Worm (Caenorhabditis elegans) whole organism, L4 larva: Measurements from ENCODE around the gene srd-38.
A peak's percentile ranks its signal among the peaks of the same experiment; 100 is the strongest.

Experiments
- D1046.2 ChIP-seq: fragments of 200-800 bp; sonication (Bioruptor generic); IDR thresholded peaks from 2 replicates; pipeline ENCODE4 v1.3.6; 2022; ENCODE audit warnings: missing genetic modification characterization, missing compliant biosample characterization
- F10B5.3 ChIP-seq: sonication (generic microtip); optimal IDR thresholded peaks from 2 replicates; lab custom pipeline; 2016; ENCODE audit warnings: mild to moderate bottlenecking, missing genetic modification characterization, missing compliant biosample characterization
- F37D6.2 ChIP-seq: sonication (generic microtip); optimal IDR thresholded peaks from 2 replicates; lab custom pipeline; 2016; ENCODE audit warnings: mild to moderate bottlenecking, missing genetic modification characterization, missing compliant biosample characterization
- R02D3.7 ChIP-seq: fragments of 150-350 bp; sonication (generic microtip); optimal IDR thresholded peaks from 3 replicates; lab custom pipeline; 2014; ENCODE audit warnings: missing biosample characterization, missing genetic modification characterization
- T26A8.4 ChIP-seq: fragments of 200-800 bp; sonication (Bioruptor generic); IDR thresholded peaks from 2 replicates; pipeline ENCODE4 v1.3.6; 2022; ENCODE audit warnings: missing genetic modification characterization, missing compliant biosample characterization
- Y48G9A.11 ChIP-seq: fragments of 200-800 bp; sonication (Bioruptor generic); IDR thresholded peaks from 2 replicates; pipeline ENCODE4 v1.3.6; 2022; ENCODE audit warnings: missing genetic modification reagents, missing genetic modification characterization, missing compliant biosample characterization
- aly-2 ChIP-seq: sonication (generic microtip); optimal IDR thresholded peaks from 2 replicates; lab custom pipeline; 2018; ENCODE audit warnings: missing biosample characterization, missing genetic modification characterization
- ama-1 ChIP-seq: fragments of 150-350 bp; optimal IDR thresholded peaks from 2 replicates; lab custom pipeline; 2014; ENCODE audit warnings: inconsistent platforms, mixed read lengths
- arid-1 ChIP-seq: fragments of 200-800 bp; sonication (Bioruptor generic); conservative IDR thresholded peaks from 2 replicates; pipeline ENCODE4 v1.3.6; 2022; ENCODE audit warnings: missing genetic modification reagents, missing genetic modification characterization, missing compliant biosample characterization
- ceh-62 ChIP-seq: sonication (generic microtip); optimal IDR thresholded peaks from 2 replicates; lab custom pipeline; 2017; ENCODE audit warnings: missing biosample characterization, missing genetic modification characterization
- ces-1 ChIP-seq: fragments of 150-350 bp; sonication (generic microtip); optimal IDR thresholded peaks from 4 replicates; lab custom pipeline; 2014; ENCODE audit warnings: missing biosample characterization, missing genetic modification reagents, missing genetic modification characterization
- cey-2 ChIP-seq: sonication (generic microtip); optimal IDR thresholded peaks from 3 replicates; lab custom pipeline; 2017; ENCODE audit warnings: missing genetic modification characterization, mild to moderate bottlenecking, missing compliant biosample characterization, antibody characterized with exemption, borderline replicate concordance; ENCODE audit not compliant: insufficient read depth
- ctbp-1 ChIP-seq: fragments of 200-800 bp; sonication (Bioruptor generic); IDR thresholded peaks from 2 replicates; pipeline ENCODE4 v1.3.6; 2022; ENCODE audit warnings: missing genetic modification reagents, missing genetic modification characterization, missing compliant biosample characterization
- daf-12 ChIP-seq: fragments of 150-350 bp; optimal IDR thresholded peaks from 2 replicates; lab custom pipeline; 2014; ENCODE audit warnings: missing biosample characterization, missing genetic modification reagents, missing genetic modification characterization
- daf-8 ChIP-seq: fragments of 200-800 bp; sonication (Bioruptor generic); IDR thresholded peaks from 2 replicates; pipeline ENCODE4 v1.3.6; 2022; ENCODE audit warnings: missing genetic modification characterization, missing compliant biosample characterization
- dmd-8 ChIP-seq: fragments of 200-800 bp; sonication (Bioruptor generic); IDR thresholded peaks from 2 replicates; pipeline ENCODE4 v1.3.6; 2022; ENCODE audit warnings: missing genetic modification characterization, missing compliant biosample characterization
- dmd-9 ChIP-seq: fragments of 200-800 bp; sonication (Bioruptor generic); IDR thresholded peaks from 2 replicates; pipeline ENCODE4 v1.3.6; 2022; ENCODE audit warnings: missing genetic modification reagents, missing genetic modification characterization, missing compliant biosample characterization
- dpl-1 ChIP-seq: fragments of 150-350 bp; optimal IDR thresholded peaks from 2 replicates; lab custom pipeline; 2014; ENCODE audit warnings: missing biosample characterization, missing genetic modification reagents, missing genetic modification characterization
- dve-1 ChIP-seq: sonication (generic microtip); optimal IDR thresholded peaks from 2 replicates; lab custom pipeline; 2017; ENCODE audit warnings: antibody characterized with exemption, mild to moderate bottlenecking, missing genetic modification characterization, missing compliant biosample characterization; ENCODE audit not compliant: insufficient read depth
- egl-43 ChIP-seq: fragments of 200-800 bp; sonication (Bioruptor generic); IDR thresholded peaks from 2 replicates; pipeline ENCODE4 v1.3.6; 2022; ENCODE audit warnings: missing genetic modification reagents, missing genetic modification characterization, missing compliant biosample characterization
- fkh-10 ChIP-seq: fragments of 150-350 bp; optimal IDR thresholded peaks from 2 replicates; lab custom pipeline; 2014; ENCODE audit warnings: missing biosample characterization, missing genetic modification reagents, missing genetic modification characterization
- jun-1 ChIP-seq: fragments of 150-350 bp; optimal IDR thresholded peaks from 2 replicates; lab custom pipeline; 2014; ENCODE audit warnings: missing biosample characterization, missing genetic modification reagents, missing genetic modification characterization
- lim-7 ChIP-seq: fragments of 200-800 bp; sonication (Bioruptor generic); IDR thresholded peaks from 2 replicates; pipeline ENCODE4 v1.3.6; 2022; ENCODE audit warnings: missing genetic modification characterization, missing compliant biosample characterization
- lin-13 ChIP-seq: fragments of 150-350 bp; optimal IDR thresholded peaks from 2 replicates; lab custom pipeline; 2014; ENCODE audit warnings: missing biosample characterization, missing genetic modification reagents, missing genetic modification characterization
- lin-38 ChIP-seq: fragments of 200-800 bp; sonication (Bioruptor generic); IDR thresholded peaks from 2 replicates; pipeline ENCODE4 v1.3.6; 2022; ENCODE audit warnings: missing genetic modification reagents, missing genetic modification characterization, missing compliant biosample characterization
- lin-39 ChIP-seq: fragments of 150-350 bp; optimal IDR thresholded peaks from 2 replicates; lab custom pipeline; 2014; ENCODE audit warnings: missing biosample characterization, missing genetic modification reagents, missing genetic modification characterization
- lsy-2 ChIP-seq, 2 experiments: fragments of 150-350 bp in 1 of 2; sonication (generic microtip) in 1 of 2; optimal IDR thresholded peaks; 2 replicates each; lab custom pipeline; 2014 to 2017; ENCODE audit warnings: missing biosample characterization in 2 of 2, missing genetic modification characterization in 2 of 2
- mep-1 ChIP-seq: fragments of 150-350 bp; sonication (generic microtip); optimal IDR thresholded peaks from 3 replicates; lab custom pipeline; 2014; ENCODE audit warnings: missing biosample characterization, missing genetic modification characterization
- mes-2 ChIP-seq: sonication (generic microtip); optimal IDR thresholded peaks from 2 replicates; lab custom pipeline; 2016; ENCODE audit warnings: missing genotype, mild to moderate bottlenecking, missing genetic modification characterization, missing compliant biosample characterization; ENCODE audit not compliant: poor library complexity, severe bottlenecking
- mxl-2 ChIP-seq: fragments of 200-800 bp; sonication (Bioruptor generic); conservative IDR thresholded peaks from 2 replicates; pipeline ENCODE4 v1.3.6; 2022; ENCODE audit warnings: missing genetic modification reagents, missing genetic modification characterization, missing compliant biosample characterization
- mxl-3 ChIP-seq: fragments of 200-800 bp; sonication (Bioruptor generic); optimal IDR thresholded peaks from 2 replicates; lab custom pipeline; 2018; ENCODE audit warnings: mild to moderate bottlenecking, missing genetic modification characterization, missing compliant biosample characterization
- nhr-10 ChIP-seq: fragments of 150-350 bp; optimal IDR thresholded peaks from 2 replicates; lab custom pipeline; 2014; ENCODE audit warnings: missing biosample characterization, missing genetic modification characterization
- nhr-102 ChIP-seq: sonication (generic microtip); optimal IDR thresholded peaks from 2 replicates; lab custom pipeline; 2016; ENCODE audit warnings: mild to moderate bottlenecking, missing genetic modification characterization, moderate library complexity, missing compliant biosample characterization
- nhr-237 ChIP-seq: sonication (generic microtip); optimal IDR thresholded peaks from 2 replicates; lab custom pipeline; 2017; ENCODE audit warnings: missing biosample characterization, missing genetic modification characterization
- nhr-25 ChIP-seq: sonication (generic microtip); optimal IDR thresholded peaks from 2 replicates; lab custom pipeline; 2017; ENCODE audit warnings: missing genetic modification characterization, mild to moderate bottlenecking, missing compliant biosample characterization, antibody characterized with exemption, moderate library complexity, borderline replicate concordance; ENCODE audit not compliant: insufficient read depth
- nhr-28 ChIP-seq: fragments of 150-350 bp; optimal IDR thresholded peaks from 2 replicates; lab custom pipeline; 2014; ENCODE audit warnings: missing biosample characterization, missing genetic modification characterization
- nhr-41 ChIP-seq: fragments of 200-800 bp; sonication (Bioruptor generic); IDR thresholded peaks from 2 replicates; pipeline ENCODE4 v1.3.6; 2022; ENCODE audit warnings: missing genetic modification reagents, missing genetic modification characterization, missing compliant biosample characterization
- nhr-48 ChIP-seq: sonication (generic microtip); optimal IDR thresholded peaks from 2 replicates; lab custom pipeline; 2016; ENCODE audit warnings: mild to moderate bottlenecking, missing genetic modification characterization, missing compliant biosample characterization
- nhr-6 ChIP-seq: fragments of 150-350 bp; optimal IDR thresholded peaks from 2 replicates; lab custom pipeline; 2014; ENCODE audit warnings: missing biosample characterization, missing genetic modification characterization
- nhr-76 ChIP-seq: fragments of 150-350 bp; optimal IDR thresholded peaks from 2 replicates; lab custom pipeline; 2014; ENCODE audit warnings: missing biosample characterization, missing genetic modification characterization
- nhr-77 ChIP-seq: fragments of 150-350 bp; optimal IDR thresholded peaks from 2 replicates; lab custom pipeline; 2014; ENCODE audit warnings: missing biosample characterization, missing genetic modification characterization
- pha-4 ChIP-seq, 2 experiments: fragments of 150-350 bp in 1 of 2; fragments of 200-800 bp in 1 of 2; sonication (Bioruptor generic) in 1 of 2; IDR thresholded peaks in 1 of 2; optimal IDR thresholded peaks in 1 of 2; 2 replicates each; pipeline versions ENCODE4 v1.3.6 to Lab custom; 2014 to 2022; ENCODE audit warnings: missing genetic modification characterization in 2 of 2, missing genetic modification reagents in 2 of 2, missing biosample characterization in 1 of 2, missing compliant biosample characterization in 1 of 2
- php-3 ChIP-seq: fragments of 200-800 bp; sonication (Bioruptor generic); IDR thresholded peaks from 2 replicates; pipeline ENCODE4 v1.3.6; 2022; ENCODE audit warnings: missing genetic modification reagents, missing genetic modification characterization, missing compliant biosample characterization
- set-16 ChIP-seq: fragments of 200-800 bp; sonication (Bioruptor generic); IDR thresholded peaks from 2 replicates; pipeline ENCODE4 v1.3.6; 2022; ENCODE audit warnings: missing genetic modification reagents, missing genetic modification characterization, missing compliant biosample characterization
- snpc-1.2 ChIP-seq: fragments of 200-800 bp; sonication (Bioruptor generic); IDR thresholded peaks from 2 replicates; pipeline ENCODE4 v1.3.6; 2022; ENCODE audit warnings: missing genetic modification reagents, missing genetic modification characterization, missing compliant biosample characterization
- spr-3 ChIP-seq: fragments of 200-800 bp; sonication (Bioruptor generic); optimal IDR thresholded peaks from 2 replicates; lab custom pipeline; 2018; ENCODE audit warnings: mild to moderate bottlenecking, missing genetic modification characterization, missing compliant biosample characterization
- tag-97 ChIP-seq: fragments of 200-800 bp; sonication (Bioruptor generic); IDR thresholded peaks from 2 replicates; pipeline ENCODE4 v1.3.6; 2022; ENCODE audit warnings: missing genetic modification characterization, missing compliant biosample characterization
- tra-1 ChIP-seq: fragments of 200-800 bp; sonication (Bioruptor generic); IDR thresholded peaks from 2 replicates; pipeline ENCODE4 v1.3.6; 2022; ENCODE audit warnings: missing genetic modification reagents, missing genetic modification characterization, missing compliant biosample characterization
- vab-7 ChIP-seq: fragments of 200-800 bp; sonication (Bioruptor generic); IDR thresholded peaks from 2 replicates; pipeline ENCODE4 v1.3.6; 2022; ENCODE audit warnings: missing genetic modification reagents, missing genetic modification characterization, missing compliant biosample characterization
- zfp-2 ChIP-seq: sonication (generic microtip); optimal IDR thresholded peaks from 2 replicates; lab custom pipeline; 2016; ENCODE audit warnings: mild to moderate bottlenecking, missing genetic modification characterization, missing compliant biosample characterization
- zfp-3 ChIP-seq: fragments of 200-800 bp; sonication (Bioruptor generic); conservative IDR thresholded peaks from 2 replicates; pipeline ENCODE4 v1.3.6; 2022; ENCODE audit warnings: missing genetic modification reagents, missing genetic modification characterization, missing compliant biosample characterization
- zip-2 ChIP-seq: fragments of 150-350 bp; optimal IDR thresholded peaks from 2 replicates; lab custom pipeline; 2014; ENCODE audit warnings: missing biosample characterization, missing genetic modification characterization

srd-38 gene

DNA sequence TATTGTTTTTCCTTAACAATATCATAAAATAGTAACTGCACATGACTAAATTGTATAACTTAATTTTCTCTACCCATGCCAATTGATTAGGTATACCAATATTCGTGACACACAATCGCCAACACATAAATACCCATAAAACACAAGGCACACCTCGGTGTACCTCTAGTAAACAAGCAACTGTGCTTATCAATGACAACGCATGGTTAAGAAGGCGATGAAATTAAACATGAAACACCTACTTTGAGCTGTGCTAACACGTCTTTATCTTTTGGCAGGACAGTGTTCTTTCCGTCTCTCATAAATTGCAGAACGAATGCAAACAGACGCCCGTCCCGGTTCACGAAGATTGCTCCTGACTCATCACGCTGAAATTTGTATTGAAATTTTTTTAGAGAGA is 19.2 kb downstream of the srd-38 start (continued):
- TF ChIP-seq pha-4 (GFP tag; IDR thresholded peaks at IDR 0.05; lab: Robert Waterston, UW) (no peak), pha-4 (tag; optimal IDR thresholded peaks at IDR 0.05; lab: Kevin White, UChicago) (no peak), mxl-3 (peak; percentile 67), Y48G9A.11 (no peak), nhr-48 (tag; lab: Kevin White, UChicago) (peak; percentile 51), lim-7 (no peak), F10B5.3 (tag; lab: Kevin White, UChicago) (no peak), lin-13 (no peak), aly-2 (no peak), cey-2 (tag; lab: Kevin White, UChicago) (no peak), nhr-28 (peak; percentile 94), ces-1 (GFP tag; lab: Kevin White, UChicago) (no peak), nhr-77 (peak; percentile 70), spr-3 (GFP tag; lab: Kevin White, UChicago) (no peak), tra-1 (GFP tag; lab: Robert Waterston, UW) (peak; percentile 72; the same call in 1 of the 2 replicates), zfp-2 (tag; lab: Kevin White, UChicago) (no peak), lsy-2 (tag; optimal IDR thresholded peaks at IDR 0.05; lab: Kevin White, UChicago) (no peak), D1046.2 (no peak), tag-97 (GFP tag; lab: Robert Waterston, UW) (no peak), dmd-8 (GFP tag; lab: Robert Waterston, UW) (no peak), dve-1 (tag; lab: Kevin White, UChicago) (peak; percentile 96), ama-1 (lab: Kevin White, UChicago) (no peak), zfp-3 (GFP tag; lab: Robert Waterston, UW) (no peak), zip-2 (tag; lab: Kevin White, UChicago) (peak; percentile 27), lin-39 (no peak), nhr-10 (tag; lab: Kevin White, UChicago) (peak; percentile 58), mxl-2 (no peak), mes-2 (tag; lab: Kevin White, UChicago) (peak; percentile 27), dmd-9 (GFP tag; lab: Robert Waterston, UW) (no peak), nhr-76 (tag; lab: Kevin White, UChicago) (no peak), egl-43 (no peak), ceh-62 (tag; lab: Kevin White, UChicago) (no peak), daf-12 (no peak), jun-1 (tag; lab: Kevin White, UChicago) (no peak), snpc-1.2 (GFP tag; lab: Robert Waterston, UW) (no peak), nhr-6 (tag; lab: Kevin White, UChicago) (no peak), lin-38 (no peak), nhr-237 (tag; lab: Kevin White, UChicago) (no peak), daf-8 (GFP tag; lab: Robert Waterston, UW) (no peak), ctbp-1 (GFP tag; lab: Robert Waterston, UW) (no peak), T26A8.4 (GFP tag; lab: Robert Waterston, UW) (no peak), php-3 (GFP tag; lab: Robert Waterston, UW) (peak; percentile 93), F37D6.2 (no peak), nhr-41 (GFP tag; lab: Robert Waterston, UW) (no peak), set-16 (GFP tag; lab: Robert Waterston, UW) (no peak), dpl-1 (GFP tag; lab: Kevin White, UChicago) (no peak), arid-1 (GFP tag; lab: Robert Waterston, UW) (no peak), nhr-25 (tag; lab: Kevin White, UChicago) (no peak), nhr-102 (tag; lab: Kevin White, UChicago) (peak; percentile 74), R02D3.7 (tag; lab: Kevin White, UChicago) (no peak), mep-1 (peak; percentile 34), vab-7 (GFP tag; lab: Robert Waterston, UW) (no peak), fkh-10 (GFP tag; lab: Kevin White, UChicago) (no peak)
